Fruit fly (Drosophila melanogaster) whole organism, wandering third instar larva: ENCODE data around the gene DCP2.
A peak's percentile ranks its signal among the peaks of the same experiment; 100 is the strongest.

Experiments
- CG32264 ChIP-seq: fragments of 200-800 bp; sonication (Bioruptor generic); optimal IDR thresholded peaks from 2 replicates; lab custom pipeline; 2016; ENCODE audit warnings: missing biosample characterization, missing genetic modification characterization
- CG9705 ChIP-seq: fragments of 200-800 bp; sonication (Bioruptor generic); optimal IDR thresholded peaks from 2 replicates; lab custom pipeline; 2018; ENCODE audit warnings: missing biosample characterization, mild to moderate bottlenecking, missing genetic modification characterization
- CrebA ChIP-seq: fragments of 200-800 bp; sonication (Bioruptor generic); optimal IDR thresholded peaks from 2 replicates; lab custom pipeline; 2016; ENCODE audit warnings: missing biosample characterization, mild to moderate bottlenecking, missing genetic modification characterization, borderline replicate concordance
- Dif ChIP-seq: fragments of 200-275, 200-300 bp; sonication (Bioruptor generic); optimal IDR thresholded peaks from 2 replicates; lab custom pipeline; 2018; ENCODE audit warnings: missing biosample characterization, missing genetic modification characterization; ENCODE audit not compliant: partially characterized antibody
- GATAd ChIP-seq: sonication (Bioruptor generic); optimal IDR thresholded peaks from 2 replicates; lab custom pipeline; 2016; ENCODE audit warnings: missing biosample characterization, missing genetic modification characterization
- HLH106 ChIP-seq: fragments of 200-800 bp; optimal IDR thresholded peaks from 3 replicates; lab custom pipeline; 2019; ENCODE audit warnings: missing biosample characterization, mild to moderate bottlenecking, missing genetic modification characterization, moderate library complexity
- Hnf4 ChIP-seq: fragments of 200-800 bp; sonication (Bioruptor generic); optimal IDR thresholded peaks from 2 replicates; lab custom pipeline; 2016; ENCODE audit warnings: missing biosample characterization, mild to moderate bottlenecking, missing genetic modification characterization
- Jra ChIP-seq: sonication (Bioruptor generic); optimal IDR thresholded peaks from 2 replicates; lab custom pipeline; 2016; ENCODE audit warnings: missing biosample characterization, missing genetic modification characterization
- Mio ChIP-seq: sonication (Bioruptor generic); optimal IDR thresholded peaks from 2 replicates; lab custom pipeline; 2016; ENCODE audit warnings: missing biosample characterization, missing genetic modification characterization
- Myc ChIP-seq: fragments of >200 bp; optimal IDR thresholded peaks from 2 replicates; lab custom pipeline; 2017
- OdsH ChIP-seq: fragments of 200-800 bp; sonication (Bioruptor generic); optimal IDR thresholded peaks from 2 replicates; lab custom pipeline; 2016; ENCODE audit warnings: missing biosample characterization, mild to moderate bottlenecking, missing genetic modification characterization
- Sp1 ChIP-seq: fragments of 200-800 bp; sonication (Bioruptor generic); optimal IDR thresholded peaks from 3 replicates; lab custom pipeline; 2019; ENCODE audit warnings: missing biosample characterization, mild to moderate bottlenecking, missing genetic modification characterization, moderate library complexity
- Vsx2 ChIP-seq: fragments of 200-300, 225-300 bp; sonication (Bioruptor generic); optimal IDR thresholded peaks from 2 replicates; lab custom pipeline; 2018; ENCODE audit warnings: missing biosample characterization, missing genetic modification characterization; ENCODE audit not compliant: partially characterized antibody
- br ChIP-seq: fragments of 200-800 bp; sonication (Bioruptor generic); optimal IDR thresholded peaks from 2 replicates; lab custom pipeline; 2016; ENCODE audit warnings: missing biosample characterization, missing genetic modification characterization
- dl ChIP-seq, 2 experiments: fragments of 175-275, 200-275 bp in 1 of 2; fragments of 200-275 bp in 1 of 2; sonication (Bioruptor generic); optimal IDR thresholded peaks; lab custom pipeline; 2018; ENCODE audit warnings: mild to moderate bottlenecking in 2 of 2, missing biosample characterization in 2 of 2, missing genetic modification characterization in 2 of 2, moderate library complexity in 2 of 2; ENCODE audit not compliant: partially characterized antibody in 2 of 2, insufficient read depth in 1 of 2
- dmrt93B ChIP-seq: fragments of 200-800 bp; sonication (Bioruptor generic); optimal IDR thresholded peaks from 2 replicates; lab custom pipeline; 2018; ENCODE audit warnings: missing biosample characterization, mild to moderate bottlenecking, missing genetic modification characterization
- dsf ChIP-seq: sonication (Bioruptor generic); optimal IDR thresholded peaks from 2 replicates; lab custom pipeline; 2016; ENCODE audit warnings: missing biosample characterization, missing genetic modification characterization, borderline replicate concordance
- foxo ChIP-seq, 2 experiments: fragments of 200-800 bp; sonication (Bioruptor generic); optimal IDR thresholded peaks; 2 replicates in 1 of 2; 3 replicates in 1 of 2; lab custom pipeline; 2016 to 2017; ENCODE audit warnings: missing biosample characterization in 2 of 2, missing genetic modification characterization in 2 of 2
- fru ChIP-seq: fragments of 200-800 bp; sonication (Bioruptor generic); optimal IDR thresholded peaks from 3 replicates; lab custom pipeline; 2016; ENCODE audit warnings: missing biosample characterization, mild to moderate bottlenecking, missing genetic modification characterization
- h ChIP-seq: fragments of 200-800 bp; sonication (Bioruptor generic); optimal IDR thresholded peaks from 3 replicates; lab custom pipeline; 2016; ENCODE audit warnings: missing biosample characterization, mild to moderate bottlenecking, missing genetic modification characterization
- pan ChIP-seq: fragments of >200 bp; optimal IDR thresholded peaks from 2 replicates; lab custom pipeline; 2017
- psq ChIP-seq: fragments of 200-800 bp; sonication (Bioruptor generic); optimal IDR thresholded peaks from 3 replicates; lab custom pipeline; 2017; ENCODE audit warnings: missing biosample characterization, mild to moderate bottlenecking, missing genetic modification characterization, moderate library complexity
- rgr ChIP-seq: fragments of 200-800 bp; sonication (Bioruptor generic); optimal IDR thresholded peaks from 3 replicates; lab custom pipeline; 2016; ENCODE audit warnings: missing biosample characterization, mild to moderate bottlenecking, missing genetic modification characterization
- sv ChIP-seq: fragments of 200-800 bp; sonication (Bioruptor generic); optimal IDR thresholded peaks from 3 replicates; lab custom pipeline; 2016; ENCODE audit warnings: missing biosample characterization, missing genetic modification characterization
- tai ChIP-seq: sonication (Bioruptor generic); optimal IDR thresholded peaks from 2 replicates; lab custom pipeline; 2016; ENCODE audit warnings: missing biosample characterization, missing genetic modification characterization
- usp ChIP-seq: fragments of >200 bp; optimal IDR thresholded peaks from 2 replicates; lab custom pipeline; 2017; ENCODE audit warnings: missing biosample characterization, missing genetic modification characterization
- woc ChIP-seq: sonication (Bioruptor generic); optimal IDR thresholded peaks from 2 replicates; lab custom pipeline; 2016; ENCODE audit warnings: missing biosample characterization, mild to moderate bottlenecking, missing genetic modification characterization

Gene DCP2

DNA sequence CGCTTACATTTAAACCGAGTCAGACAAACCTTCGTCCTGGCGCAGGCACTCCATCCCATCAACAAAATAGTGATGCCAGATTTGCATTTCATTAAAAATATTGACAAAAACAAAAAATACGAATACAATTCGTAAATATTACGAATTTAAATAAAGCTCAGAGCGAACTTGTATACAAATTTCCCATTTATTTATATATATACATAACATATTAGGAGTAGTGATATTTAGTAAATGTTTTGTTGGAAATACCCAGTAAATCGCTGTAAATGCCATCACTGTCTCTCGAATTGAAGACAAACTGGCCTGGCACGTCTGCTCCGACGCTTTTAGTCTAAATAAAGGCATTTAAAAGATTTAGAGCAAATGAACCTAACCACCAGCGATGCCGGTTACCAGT lies 54.0 kb downstream of the DCP2 start:
- no peak for TF ChIP-seq pan (lab: Kevin White, UChicago)
- no peak for TF ChIP-seq h (GFP tag; lab: Kevin White, UChicago)
- TF ChIP-seq dl (GFP tag; optimal IDR thresholded peaks at IDR 0.05; lab: Kevin White, UChicago; ENCODE audit: insufficient read depth in 1 of 2, partially characterized antibody in 2 of 2), result no peak
- no peak for TF ChIP-seq Myc (lab: Kevin White, UChicago)
- no peak for TF ChIP-seq Mio
- no peak for TF ChIP-seq Dif (GFP tag; lab: Kevin White, UChicago)
- TF ChIP-seq tai (GFP tag; lab: Kevin White, UChicago), result no peak
- no peak for TF ChIP-seq GATAd
- TF ChIP-seq Hnf4 (GFP tag; lab: Kevin White, UChicago), result no peak
- TF ChIP-seq Vsx2, result no peak
- TF ChIP-seq CG32264 (GFP tag; lab: Kevin White, UChicago), result no peak
- no peak for TF ChIP-seq HLH106 (tag; lab: Kevin White, UChicago)
- no peak for TF ChIP-seq CrebA (GFP tag; lab: Kevin White, UChicago)
- no peak for TF ChIP-seq dmrt93B (GFP tag; lab: Kevin White, UChicago)
- no peak for TF ChIP-seq Sp1
- no peak for TF ChIP-seq fru
- no peak for TF ChIP-seq foxo (GFP tag; optimal IDR thresholded peaks at IDR 0.05; lab: Kevin White, UChicago)
- TF ChIP-seq OdsH (GFP tag; lab: Kevin White, UChicago), result no peak

DNA sequence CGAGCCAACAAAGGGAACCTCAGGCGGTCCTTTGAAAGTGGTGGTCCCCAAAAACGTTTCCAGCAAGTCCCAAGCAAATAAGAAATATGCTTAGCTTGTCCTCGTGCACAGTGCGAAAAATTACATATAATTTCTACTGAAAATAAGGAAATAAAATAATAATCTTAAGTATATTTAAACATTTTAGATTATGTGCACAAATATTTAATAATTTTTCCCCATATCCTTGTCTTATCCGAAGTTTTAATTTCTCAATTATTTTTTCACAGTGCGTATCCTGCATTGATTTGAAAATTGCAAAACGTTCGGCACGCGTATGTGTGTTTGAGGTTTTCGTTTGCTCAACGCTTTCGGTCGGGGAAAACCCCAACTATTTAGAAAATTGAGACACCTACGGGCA lies 54.7 kb downstream of the DCP2 start:
- no peak for TF ChIP-seq Mio
- no peak for TF ChIP-seq dsf (GFP tag; lab: Kevin White, UChicago)
- no peak for TF ChIP-seq Jra (GFP tag; lab: Kevin White, UChicago)
- TF ChIP-seq h (GFP tag; lab: Kevin White, UChicago), result no peak
- no peak for TF ChIP-seq woc (GFP tag; lab: Kevin White, UChicago)
- TF ChIP-seq sv, result no peak
- no peak for TF ChIP-seq psq (GFP tag; lab: Kevin White, UChicago)
- no peak for TF ChIP-seq foxo (GFP tag; optimal IDR thresholded peaks at IDR 0.05; lab: Kevin White, UChicago)
- no peak for TF ChIP-seq rgr (GFP tag; lab: Kevin White, UChicago)
- TF ChIP-seq CG32264 (GFP tag; lab: Kevin White, UChicago), result no peak
- TF ChIP-seq br (GFP tag; lab: Kevin White, UChicago), result no peak
- TF ChIP-seq CG9705 (GFP tag; lab: Kevin White, UChicago), result no peak
- TF ChIP-seq dmrt93B (GFP tag; lab: Kevin White, UChicago), result no peak
- TF ChIP-seq, all 38 proteins: peak for 0

DNA sequence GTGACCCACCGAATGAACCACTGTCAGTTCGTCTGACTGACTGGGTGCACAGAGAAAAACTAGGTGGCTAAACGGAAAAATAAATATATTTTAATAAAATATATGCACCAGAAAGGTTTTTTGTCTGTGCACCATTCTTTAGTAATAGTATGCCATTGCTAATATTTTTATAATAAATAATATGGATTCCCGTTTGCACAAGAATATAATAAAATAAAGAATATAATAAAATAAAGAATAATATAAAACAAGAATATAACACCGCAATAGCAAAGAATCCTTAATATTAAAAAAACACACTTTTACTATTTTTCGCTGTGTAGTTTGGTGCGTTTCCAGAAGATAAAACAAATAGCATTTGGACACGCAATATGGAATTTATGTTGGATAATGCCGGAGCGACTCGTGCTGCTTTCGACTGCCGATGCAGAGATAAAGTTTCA lies 57.3 kb downstream of the DCP2 start:
- TF ChIP-seq dl (GFP tag; optimal IDR thresholded peaks at IDR 0.05; lab: Kevin White, UChicago; ENCODE audit: insufficient read depth in 1 of 2, partially characterized antibody in 2 of 2) (no peak), sv (peak; percentile 15), usp (GFP tag; lab: Kevin White, UChicago) (no peak), fru (no peak)
